Fruit fly (Drosophila melanogaster) whole organism, embryonic: ENCODE results near the gene dlg1.
A peak's percentile ranks its signal among the peaks of the same experiment; 100 is the strongest.

ENCODE experiments used
- Abd-B ChIP-seq: fragments of 200-800 bp; sonication (Bioruptor generic); optimal IDR thresholded peaks from 2 replicates; lab custom pipeline; 2018; ENCODE audit warnings: missing biosample characterization, mild to moderate bottlenecking, missing genetic modification characterization, moderate library complexity
- Bdp1 ChIP-seq: fragments of 200-800 bp; sonication (Bioruptor generic); optimal IDR thresholded peaks from 3 replicates; lab custom pipeline; 2016; ENCODE audit warnings: missing biosample characterization, missing genetic modification characterization
- Bteb2 ChIP-seq: fragments of 200-800 bp; sonication (Bioruptor generic); optimal IDR thresholded peaks from 2 replicates; lab custom pipeline; 2016; ENCODE audit warnings: missing biosample characterization, missing genetic modification characterization
- C15 ChIP-seq: fragments of 200-800 bp; sonication (Bioruptor generic); IDR thresholded peaks from 3 replicates; pipeline ENCODE4 v1.3.6; 2022; ENCODE audit warnings: missing biosample characterization, missing genetic modification characterization
- CG10147 ChIP-seq: fragments of 200-800 bp; sonication (Bioruptor generic); optimal IDR thresholded peaks from 2 replicates; lab custom pipeline; 2019; ENCODE audit warnings: missing biosample characterization, mild to moderate bottlenecking, missing genetic modification characterization, moderate library complexity
- CG11723 ChIP-seq: fragments of 200-800 bp; sonication (Bioruptor generic); optimal IDR thresholded peaks from 2 replicates; lab custom pipeline; 2017; ENCODE audit warnings: missing biosample characterization, mild to moderate bottlenecking, missing genetic modification characterization
- CG14860 ChIP-seq: fragments of 200-800 bp; sonication (Bioruptor generic); IDR thresholded peaks from 3 replicates; pipeline ENCODE4 v1.3.6; 2022; ENCODE audit warnings: missing biosample characterization, missing genetic modification characterization; ENCODE audit not compliant: partially characterized antibody
- CG15479 ChIP-seq: fragments of 200-800 bp; sonication (Bioruptor generic); optimal IDR thresholded peaks from 3 replicates; lab custom pipeline; 2019; ENCODE audit warnings: missing biosample characterization, mild to moderate bottlenecking, missing genetic modification characterization, moderate library complexity
- CG17568 ChIP-seq: fragments of 200-800 bp; sonication (Bioruptor generic); optimal IDR thresholded peaks from 2 replicates; lab custom pipeline; 2018; ENCODE audit warnings: missing biosample characterization, mild to moderate bottlenecking, missing genetic modification characterization, moderate library complexity
- CG2129 ChIP-seq: fragments of 200-800 bp; sonication (Bioruptor generic); IDR thresholded peaks from 2 replicates; pipeline ENCODE4 v1.3.6; 2022; ENCODE audit warnings: missing biosample characterization, missing genetic modification characterization; ENCODE audit not compliant: partially characterized antibody
- CG2678 ChIP-seq: fragments of 200-800 bp; sonication (Bioruptor generic); optimal IDR thresholded peaks from 3 replicates; lab custom pipeline; 2019; ENCODE audit warnings: missing biosample characterization, mild to moderate bottlenecking, missing genetic modification characterization, moderate library complexity
- CG30403 ChIP-seq: fragments of 200-800 bp; sonication (Bioruptor generic); optimal IDR thresholded peaks from 3 replicates; lab custom pipeline; 2016; ENCODE audit warnings: missing biosample characterization, missing genetic modification characterization
- CG4854 ChIP-seq: fragments of 200-800 bp; sonication (Bioruptor generic); optimal IDR thresholded peaks from 2 replicates; lab custom pipeline; 2016; ENCODE audit warnings: missing biosample characterization, missing genetic modification characterization, inconsistent platforms
- CG7928 ChIP-seq: fragments of 200-800 bp; sonication (Bioruptor generic); optimal IDR thresholded peaks from 2 replicates; lab custom pipeline; 2017; ENCODE audit warnings: missing biosample characterization, mild to moderate bottlenecking, missing genetic modification characterization
- CG7963 ChIP-seq: fragments of 200-800 bp; sonication (Bioruptor generic); IDR thresholded peaks from 3 replicates; pipeline ENCODE4 v1.3.6; 2022; ENCODE audit warnings: missing biosample characterization, missing genetic modification characterization; ENCODE audit not compliant: partially characterized antibody
- CG8089 ChIP-seq: fragments of 200-800 bp; sonication (Bioruptor generic); optimal IDR thresholded peaks from 3 replicates; lab custom pipeline; 2016; ENCODE audit warnings: missing biosample characterization, missing genetic modification characterization
- CTCF ChIP-seq: fragments of 200-800 bp; sonication (Bioruptor generic); optimal IDR thresholded peaks from 2 replicates; lab custom pipeline; 2017; ENCODE audit warnings: missing biosample characterization, mild to moderate bottlenecking, missing genetic modification characterization, moderate library complexity
- Chrac-16 ChIP-seq: fragments of 200-800 bp; sonication (Bioruptor generic); optimal IDR thresholded peaks from 3 replicates; lab custom pipeline; 2016; ENCODE audit warnings: missing biosample characterization, missing genetic modification characterization
- D19B ChIP-seq: fragments of 200-800 bp; sonication (Bioruptor generic); optimal IDR thresholded peaks from 2 replicates; lab custom pipeline; 2017; ENCODE audit warnings: missing biosample characterization, mild to moderate bottlenecking, missing genetic modification characterization
- Dfd ChIP-seq, 2 experiments: fragments of >200 bp; optimal IDR thresholded peaks; 2 replicates each; lab custom pipeline; 2017; ENCODE audit warnings: missing biosample characterization in 2 of 2, missing genetic modification characterization in 2 of 2
- Dip3 ChIP-seq: fragments of 200-800 bp; sonication (Bioruptor generic); optimal IDR thresholded peaks from 3 replicates; lab custom pipeline; 2016; ENCODE audit warnings: missing biosample characterization, missing genetic modification characterization
- Fer1 ChIP-seq: fragments of 200-800 bp; sonication (Bioruptor generic); optimal IDR thresholded peaks from 2 replicates; lab custom pipeline; 2017; ENCODE audit warnings: missing biosample characterization, mild to moderate bottlenecking, missing genetic modification characterization
- Fer3 ChIP-seq: fragments of 200-800 bp; sonication (Bioruptor generic); optimal IDR thresholded peaks from 2 replicates; lab custom pipeline; 2018; ENCODE audit warnings: missing biosample characterization, mild to moderate bottlenecking, missing genetic modification characterization, moderate library complexity
- Hmr ChIP-seq: fragments of 200-800 bp; sonication (Bioruptor generic); optimal IDR thresholded peaks from 3 replicates; lab custom pipeline; 2017; ENCODE audit warnings: mild to moderate bottlenecking, missing biosample characterization, missing genetic modification reagents, missing genetic modification characterization
- Hsf ChIP-seq: fragments of 200-800 bp; sonication (Bioruptor generic); optimal IDR thresholded peaks from 3 replicates; lab custom pipeline; 2016; ENCODE audit warnings: missing biosample characterization, missing genetic modification characterization
- NC2β ChIP-seq: fragments of 200-800 bp; sonication (Bioruptor generic); optimal IDR thresholded peaks from 2 replicates; lab custom pipeline; 2016; ENCODE audit warnings: missing biosample characterization, missing genetic modification characterization
- Oli ChIP-seq: fragments of 200-800 bp; sonication (Bioruptor generic); optimal IDR thresholded peaks from 2 replicates; lab custom pipeline; 2018; ENCODE audit warnings: missing biosample characterization, mild to moderate bottlenecking, missing genetic modification characterization, moderate library complexity
- Sry-δ ChIP-seq: fragments of 200-800 bp; sonication (Bioruptor generic); optimal IDR thresholded peaks from 2 replicates; lab custom pipeline; 2016; ENCODE audit warnings: missing biosample characterization, missing genetic modification characterization
- Taf1 ChIP-seq: fragments of 200-800 bp; sonication (Bioruptor generic); IDR thresholded peaks from 2 replicates; pipeline ENCODE4 v1.3.6; 2022; ENCODE audit warnings: missing biosample characterization, missing genetic modification characterization
- Xrp1 ChIP-seq: fragments of 200-800 bp; sonication (Bioruptor generic); IDR thresholded peaks from 2 replicates; pipeline ENCODE4 v1.3.6; 2022; ENCODE audit warnings: missing biosample characterization, missing genetic modification characterization
- ap ChIP-seq: fragments of 200-800 bp; sonication (Bioruptor generic); IDR thresholded peaks from 2 replicates; pipeline ENCODE4 v1.3.6; 2022; ENCODE audit warnings: missing biosample characterization, missing genetic modification characterization
- bigmax ChIP-seq: fragments of 200-800 bp; sonication (Bioruptor generic); optimal IDR thresholded peaks from 2 replicates; lab custom pipeline; 2018; ENCODE audit warnings: missing biosample characterization, mild to moderate bottlenecking, missing genetic modification characterization
- croc ChIP-seq: fragments of 200-800 bp; sonication (Bioruptor generic); conservative IDR thresholded peaks from 3 replicates; pipeline ENCODE4 v1.3.6; 2022; ENCODE audit warnings: missing biosample characterization, missing genetic modification characterization
- dmrt11E ChIP-seq: fragments of 200-800 bp; sonication (Bioruptor generic); optimal IDR thresholded peaks from 3 replicates; lab custom pipeline; 2018; ENCODE audit warnings: missing biosample characterization, mild to moderate bottlenecking, missing genetic modification characterization, moderate library complexity
- dysf ChIP-seq: fragments of 200-800 bp; sonication (Bioruptor generic); IDR thresholded peaks from 3 replicates; pipeline ENCODE4 v1.3.6; 2022; ENCODE audit warnings: missing biosample characterization, missing genetic modification characterization
- fd64A ChIP-seq: fragments of 200-800 bp; sonication (Bioruptor generic); optimal IDR thresholded peaks from 3 replicates; lab custom pipeline; 2018; ENCODE audit warnings: missing biosample characterization, mild to moderate bottlenecking, missing genetic modification characterization
- gem ChIP-seq: fragments of 200-800 bp; sonication (Bioruptor generic); optimal IDR thresholded peaks from 2 replicates; lab custom pipeline; 2019; ENCODE audit warnings: missing biosample characterization, mild to moderate bottlenecking, missing genetic modification characterization, moderate library complexity
- h ChIP-seq: fragments of >200 bp; optimal IDR thresholded peaks from 2 replicates; lab custom pipeline; 2017
- jing ChIP-seq: fragments of 200-800 bp; sonication (Bioruptor generic); optimal IDR thresholded peaks from 2 replicates; lab custom pipeline; 2018; ENCODE audit warnings: missing biosample characterization, mild to moderate bottlenecking, missing genetic modification characterization
- kni ChIP-seq: fragments of 200-800 bp; sonication (Bioruptor generic); optimal IDR thresholded peaks from 3 replicates; lab custom pipeline; 2017; ENCODE audit warnings: mild to moderate bottlenecking, missing biosample characterization, missing genetic modification reagents, missing genetic modification characterization
- lab ChIP-seq: fragments of 200-800 bp; sonication (Bioruptor generic); optimal IDR thresholded peaks from 3 replicates; lab custom pipeline; 2017; ENCODE audit warnings: missing biosample characterization, missing genetic modification characterization, mild to moderate bottlenecking, moderate library complexity, missing genetic modification reagents
- nmo ChIP-seq: fragments of 200-800 bp; sonication (Bioruptor generic); optimal IDR thresholded peaks from 2 replicates; lab custom pipeline; 2018; ENCODE audit warnings: missing biosample characterization, mild to moderate bottlenecking, missing genetic modification characterization, moderate library complexity
- pb ChIP-seq: fragments of 200-800 bp; sonication (Bioruptor generic); optimal IDR thresholded peaks from 3 replicates; lab custom pipeline; 2016; ENCODE audit warnings: missing biosample characterization, missing genetic modification characterization
- pfk ChIP-seq: fragments of 200-800 bp; sonication (Bioruptor generic); optimal IDR thresholded peaks from 2 replicates; lab custom pipeline; 2018; ENCODE audit warnings: missing biosample characterization, mild to moderate bottlenecking, missing genetic modification characterization, moderate library complexity
- repo ChIP-seq: fragments of 200-800 bp; sonication (Bioruptor generic); optimal IDR thresholded peaks from 2 replicates; lab custom pipeline; 2016; ENCODE audit warnings: missing biosample characterization, missing genetic modification characterization
- stwl ChIP-seq: fragments of 200-800 bp; sonication (Bioruptor generic); optimal IDR thresholded peaks from 3 replicates; lab custom pipeline; 2018; ENCODE audit warnings: missing biosample characterization, mild to moderate bottlenecking, missing genetic modification characterization, moderate library complexity
- vfl ChIP-seq: fragments of 200-800 bp; sonication (Bioruptor generic); optimal IDR thresholded peaks from 2 replicates; lab custom pipeline; 2016; ENCODE audit warnings: missing biosample characterization, missing genetic modification characterization

The dlg1 gene

dm6 chrX:11325175-11325768, 44.2 kb upstream of the dlg1 start, which contains the start of gene Gapvd1 (continued):
- TF ChIP-seq bigmax (GFP tag; lab: Kevin White, UChicago) = no peak
- TF ChIP-seq Dip3 = no peak
- no peak for TF ChIP-seq CG30403 (GFP tag; lab: Kevin White, UChicago)
- TF ChIP-seq D19B (GFP tag; lab: Kevin White, UChicago) = no peak
- peak; percentile 92 for TF ChIP-seq Sry-δ (GFP tag; lab: Kevin White, UChicago)
- TF ChIP-seq CG2678 (tag; lab: Kevin White, UChicago) = peak; percentile 7
- TF ChIP-seq Oli (tag; lab: Kevin White, UChicago) = no peak
- peak; percentile 6 for TF ChIP-seq Hmr (GFP tag; lab: Kevin White, UChicago)
- TF ChIP-seq CG4854 (GFP tag; lab: Kevin White, UChicago) = no peak
- TF ChIP-seq dysf (GFP tag; lab: Robert Waterston, UW) = no peak
- no peak for TF ChIP-seq fd64A
- TF ChIP-seq ap = no peak
- TF ChIP-seq Hsf (GFP tag; lab: Kevin White, UChicago) = no peak
- TF ChIP-seq Abd-B (GFP tag; lab: Kevin White, UChicago) = no peak
- TF ChIP-seq CG14860 (GFP tag; lab: Robert Waterston, UW) = peak; percentile 80
- TF ChIP-seq Chrac-16 (GFP tag; lab: Kevin White, UChicago) = no peak
- no peak for TF ChIP-seq nmo
- TF ChIP-seq CG15479 = peak; percentile 49
- no peak for TF ChIP-seq NC2β (GFP tag; lab: Kevin White, UChicago)
- TF ChIP-seq pb (GFP tag; lab: Kevin White, UChicago) = no peak
- no peak for TF ChIP-seq croc
- no peak for TF ChIP-seq Fer3 (tag; lab: Kevin White, UChicago)
- TF ChIP-seq Taf1 (GFP tag; lab: Robert Waterston, UW) = no peak
- TF ChIP-seq pfk (GFP tag; lab: Kevin White, UChicago) = no peak
- TF ChIP-seq Bteb2 (GFP tag; lab: Kevin White, UChicago) = peak; percentile 21
- no peak for TF ChIP-seq C15
- TF ChIP-seq CG8089 (GFP tag; lab: Kevin White, UChicago) = no peak
- TF ChIP-seq Dfd (GFP tag; optimal IDR thresholded peaks at IDR 0.05; lab: Kevin White, UChicago) = no peak
- TF ChIP-seq gem (tag; lab: Kevin White, UChicago) = no peak
- no peak for TF ChIP-seq CG10147 (GFP tag; lab: Kevin White, UChicago)
- TF ChIP-seq CG17568 (GFP tag; lab: Kevin White, UChicago) = peak; percentile 26
- no peak for TF ChIP-seq CTCF (GFP tag; lab: Kevin White, UChicago)
- TF ChIP-seq CG7928 (GFP tag; lab: Kevin White, UChicago) = no peak
- no peak for TF ChIP-seq CG11723 (GFP tag; lab: Kevin White, UChicago)
- no peak for TF ChIP-seq Bdp1 (GFP tag; lab: Kevin White, UChicago)
- no peak for TF ChIP-seq jing (GFP tag; lab: Kevin White, UChicago)
- no peak for TF ChIP-seq dmrt11E (tag; lab: Kevin White, UChicago)
- no peak for TF ChIP-seq kni (GFP tag; lab: Kevin White, UChicago)
- TF ChIP-seq lab (GFP tag; lab: Kevin White, UChicago) = no peak
- no peak for TF ChIP-seq repo
- no peak for TF ChIP-seq Fer1 (GFP tag; lab: Kevin White, UChicago)
- peak; percentile 53 for TF ChIP-seq stwl
- TF ChIP-seq h (lab: Kevin White, UChicago) = no peak
- TF ChIP-seq Xrp1 = no peak
- no peak for TF ChIP-seq vfl
- TF ChIP-seq CG2129 (GFP tag; lab: Robert Waterston, UW) = peak; percentile 43; the same call in 1 of the 2 replicates
- peak; percentile 86 for TF ChIP-seq CG7963
- TF ChIP-seq, all 482 proteins: peak for 122
